Fruit fly (Drosophila melanogaster) whole organism, pupa: ENCODE results near the gene Ir68a.

Source experiments
- CG10348 ChIP-seq: fragments of 200-800 bp; sonication (Bioruptor generic); IDR thresholded peaks from 2 replicates; pipeline ENCODE4 v1.3.6; 2022; ENCODE audit warnings: missing biosample characterization, missing genetic modification characterization
- CG12605 ChIP-seq: fragments of 200-800 bp; sonication (Bioruptor generic); IDR thresholded peaks from 2 replicates; pipeline ENCODE4 v1.3.6; 2022; ENCODE audit warnings: missing biosample characterization, missing genetic modification characterization
- CG13204 ChIP-seq: fragments of 200-800 bp; sonication (Bioruptor generic); optimal IDR thresholded peaks from 2 replicates; lab custom pipeline; 2018; ENCODE audit warnings: missing biosample characterization, mild to moderate bottlenecking, missing genetic modification characterization, moderate library complexity
- CG14655 ChIP-seq: fragments of 200-800 bp; sonication (Bioruptor generic); optimal IDR thresholded peaks from 3 replicates; lab custom pipeline; 2017; ENCODE audit warnings: mild to moderate bottlenecking, missing biosample characterization, missing genetic modification reagents, missing genetic modification characterization
- CG15710 ChIP-seq: fragments of 200-800 bp; sonication (Bioruptor generic); optimal IDR thresholded peaks from 2 replicates; lab custom pipeline; 2018; ENCODE audit warnings: missing biosample characterization, mild to moderate bottlenecking, missing genetic modification characterization, moderate library complexity
- CG17806 ChIP-seq: fragments of 200-800 bp; sonication (Bioruptor generic); optimal IDR thresholded peaks from 2 replicates; lab custom pipeline; 2018; ENCODE audit warnings: missing biosample characterization, mild to moderate bottlenecking, missing genetic modification characterization, moderate library complexity
- CG32121 ChIP-seq: fragments of 200-800 bp; sonication (Bioruptor generic); IDR thresholded peaks from 2 replicates; pipeline ENCODE4 v1.3.6; 2022; ENCODE audit warnings: missing biosample characterization, missing genetic modification characterization
- CG34367 ChIP-seq: fragments of 200-800 bp; sonication (Bioruptor generic); optimal IDR thresholded peaks from 2 replicates; lab custom pipeline; 2018; ENCODE audit warnings: missing biosample characterization, mild to moderate bottlenecking, missing genetic modification characterization
- CG4496 ChIP-seq: fragments of 200-800 bp; sonication (Bioruptor generic); IDR thresholded peaks from 3 replicates; pipeline ENCODE4 v1.3.6; 2022; ENCODE audit warnings: missing biosample characterization, missing genetic modification characterization
- CG8159 ChIP-seq: fragments of 200-800 bp; sonication (Bioruptor generic); optimal IDR thresholded peaks from 3 replicates; lab custom pipeline; 2018; ENCODE audit warnings: missing biosample characterization, mild to moderate bottlenecking, missing genetic modification characterization, moderate library complexity
- CG8301 ChIP-seq: fragments of 200-800 bp; sonication (Bioruptor generic); optimal IDR thresholded peaks from 2 replicates; lab custom pipeline; 2018; ENCODE audit warnings: missing biosample characterization, mild to moderate bottlenecking, missing genetic modification characterization
- CG9948 ChIP-seq: fragments of 200-800 bp; sonication (Bioruptor generic); optimal IDR thresholded peaks from 2 replicates; lab custom pipeline; 2018; ENCODE audit warnings: missing biosample characterization, mild to moderate bottlenecking, missing genetic modification characterization, moderate library complexity
- D1 ChIP-seq: fragments of 200-800 bp; sonication (Bioruptor generic); optimal IDR thresholded peaks from 2 replicates; lab custom pipeline; 2018; ENCODE audit warnings: missing biosample characterization, mild to moderate bottlenecking, missing genetic modification characterization, moderate library complexity
- EcR ChIP-seq: fragments of 200-800 bp; sonication (Bioruptor generic); optimal IDR thresholded peaks from 3 replicates; lab custom pipeline; 2019; ENCODE audit warnings: missing biosample characterization, missing genetic modification characterization, mild to moderate bottlenecking, moderate library complexity, missing genetic modification reagents
- Ets98B ChIP-seq: fragments of 200-800 bp; sonication (Bioruptor generic); IDR thresholded peaks from 2 replicates; pipeline ENCODE4 v1.3.6; 2022; ENCODE audit warnings: missing biosample characterization, missing genetic modification characterization
- Pif1A ChIP-seq: fragments of 200-800 bp; sonication (Bioruptor generic); optimal IDR thresholded peaks from 3 replicates; lab custom pipeline; 2016; ENCODE audit warnings: missing biosample characterization, missing genetic modification characterization
- Pif1B ChIP-seq: fragments of 200-800 bp; sonication (Bioruptor generic); optimal IDR thresholded peaks from 3 replicates; lab custom pipeline; 2016; ENCODE audit warnings: missing biosample characterization, missing genetic modification characterization
- Snoo ChIP-seq: fragments of 200-800 bp; sonication (Bioruptor generic); optimal IDR thresholded peaks from 3 replicates; lab custom pipeline; 2017; ENCODE audit warnings: missing biosample characterization, mild to moderate bottlenecking, missing genetic modification characterization, inconsistent platforms
- fd96Ca ChIP-seq: fragments of 200-800 bp; sonication (Bioruptor generic); IDR thresholded peaks from 3 replicates; pipeline ENCODE4 v1.3.6; 2022; ENCODE audit warnings: missing biosample characterization, missing genetic modification characterization
- gl ChIP-seq: fragments of 200-800 bp; sonication (Bioruptor generic); optimal IDR thresholded peaks from 2 replicates; lab custom pipeline; 2018; ENCODE audit warnings: missing biosample characterization, mild to moderate bottlenecking, missing genetic modification characterization
- rn ChIP-seq: fragments of 200-800 bp; sonication (Bioruptor generic); IDR thresholded peaks from 2 replicates; pipeline ENCODE4 v1.3.6; 2022; ENCODE audit warnings: missing biosample characterization, missing genetic modification characterization

Gene Ir68a

dm6 chr3L:11236118-11236517 is at the start of gene Ir68a:
TSS of gene Ir68a (minus strand) at chr3L:11236218.
- TF ChIP-seq rn (GFP tag; lab: Robert Waterston, UW) (no peak), D1 (no peak), Pif1B (GFP tag; lab: Kevin White, UChicago) (no peak), CG12605 (GFP tag; lab: Robert Waterston, UW) (no peak), CG4496 (GFP tag; lab: Robert Waterston, UW) (no peak), Snoo (tag; lab: Kevin White, UChicago) (no peak), CG8301 (tag; lab: Kevin White, UChicago) (no peak), CG9948 (no peak)

- TF ChIP-seq CG14655 (GFP tag; lab: Kevin White, UChicago) = peak; percentile 70
- peak; percentile 57 for TF ChIP-seq CG32121 (GFP tag; lab: Robert Waterston, UW)
- TF ChIP-seq CG8159 (tag; lab: Kevin White, UChicago) = peak; percentile 61
- no peak for TF ChIP-seq D1
- TF ChIP-seq CG8301 (tag; lab: Kevin White, UChicago) = peak; percentile 58
- peak; percentile 78 for TF ChIP-seq CG4496 (GFP tag; lab: Robert Waterston, UW)
- peak; percentile 63 for TF ChIP-seq Pif1A (GFP tag; lab: Kevin White, UChicago)
- no peak for TF ChIP-seq gl (tag; lab: Kevin White, UChicago)
- TF ChIP-seq CG13204 (GFP tag; lab: Kevin White, UChicago) = no peak
- peak; percentile 69 for TF ChIP-seq CG12605 (GFP tag; lab: Robert Waterston, UW)
- TF ChIP-seq Pif1B (GFP tag; lab: Kevin White, UChicago) = peak; percentile 20
- TF ChIP-seq CG17806 (tag; lab: Kevin White, UChicago) = peak; percentile 36
- peak; percentile 17; the same call in 1 of the 2 replicates for TF ChIP-seq Ets98B (GFP tag; lab: Robert Waterston, UW)
- TF ChIP-seq EcR (GFP tag; lab: Kevin White, UChicago) = no peak
- TF ChIP-seq CG9948 = peak; percentile 22
- no peak for TF ChIP-seq CG15710 (tag; lab: Kevin White, UChicago)
Observed at dm6 chr3L:11285066-11285465, 49.0 kb upstream of the Ir68a start.

dm6 chr3L:11284091-11285023 is 48.3 kb upstream of the Ir68a start:
- TF ChIP-seq Snoo (tag; lab: Kevin White, UChicago) = no peak
- TF ChIP-seq CG13204 (GFP tag; lab: Kevin White, UChicago) = peak; percentile 1
- TF ChIP-seq CG15710 (tag; lab: Kevin White, UChicago) = no peak
- TF ChIP-seq gl (tag; lab: Kevin White, UChicago) = peak; percentile 33
- TF ChIP-seq CG10348 (GFP tag; lab: Robert Waterston, UW) = no peak
- TF ChIP-seq CG32121 (GFP tag; lab: Robert Waterston, UW) = peak; percentile 39; the same call in 1 of the 2 replicates
- peak; percentile 7 for TF ChIP-seq CG8159 (tag; lab: Kevin White, UChicago)
- no peak for TF ChIP-seq CG17806 (tag; lab: Kevin White, UChicago)
- peak; percentile 21 for TF ChIP-seq Pif1B (GFP tag; lab: Kevin White, UChicago)
- peak; percentile 37 for TF ChIP-seq CG14655 (GFP tag; lab: Kevin White, UChicago)
- TF ChIP-seq Pif1A (GFP tag; lab: Kevin White, UChicago) = no peak
- peak; percentile 57 for TF ChIP-seq CG12605 (GFP tag; lab: Robert Waterston, UW)
- TF ChIP-seq CG9948 = no peak
- TF ChIP-seq CG8301 (tag; lab: Kevin White, UChicago) = peak; percentile 12
- peak; percentile 68 for TF ChIP-seq EcR (GFP tag; lab: Kevin White, UChicago)
- TF ChIP-seq CG34367 (tag; lab: Kevin White, UChicago) = no peak
- no peak for TF ChIP-seq fd96Ca
- peak; percentile 38; the same call in 1 of the 2 replicates for TF ChIP-seq Ets98B (GFP tag; lab: Robert Waterston, UW)

- no peak for TF ChIP-seq CG17806 (tag; lab: Kevin White, UChicago)
- TF ChIP-seq fd96Ca = 0 out of 3 replicates have a peak, but pooled peaks have one; percentile 43
- TF ChIP-seq CG4496 (GFP tag; lab: Robert Waterston, UW) = 0 out of 3 replicates have a peak, but pooled peaks have one; percentile 5
- no peak for TF ChIP-seq CG13204 (GFP tag; lab: Kevin White, UChicago)
- no peak for TF ChIP-seq CG12605 (GFP tag; lab: Robert Waterston, UW)
Observed at dm6 chr3L:11280574-11281135, 44.6 kb upstream of the Ir68a start.

dm6 chr3L:11279321-11279827 is 43.4 kb upstream of the Ir68a start:
- 0 out of 3 replicates have a peak, but pooled peaks have one; percentile 10 for TF ChIP-seq CG4496 (GFP tag; lab: Robert Waterston, UW)
- TF ChIP-seq CG8301 (tag; lab: Kevin White, UChicago) = no peak
- TF ChIP-seq CG32121 (GFP tag; lab: Robert Waterston, UW) = no peak
- 0 out of 2 replicates have a peak, but pooled peaks have one; percentile 23 for TF ChIP-seq Ets98B (GFP tag; lab: Robert Waterston, UW)
